5 fruit fly cellular contexts compared by ENCODE assay signal in genomic region chr3L:13862403-13862802, dm6.
TF ChIP-seq lines count a peak whose summit lies in the region.

No protein-coding gene starts in this region.

- no peak for TF ChIP-seq CTCF in whole organism, embryonic (GFP tag; optimal IDR thresholded peaks at IDR 0.05; lab: Kevin White, UChicago)

TF ChIP-seq in whole organism, adult, 20 proteins besides CTCF, POLR2A, EP300 and RAD21 (continues in another document):
- TF ChIP-seq CG1620 (GFP tag; optimal IDR thresholded peaks at IDR 0.05; lab: Kevin White, UChicago) (no peak), CG33017 (tag; optimal IDR thresholded peaks at IDR 0.05; lab: Kevin White, UChicago) (peak; percentile 30), pad (GFP tag; optimal IDR thresholded peaks at IDR 0.05; lab: Kevin White, UChicago) (peak; percentile 12), Mnt (GFP tag; optimal IDR thresholded peaks at IDR 0.05; lab: Kevin White, UChicago) (peak; percentile 44), CG14711 (tag; optimal IDR thresholded peaks at IDR 0.05; lab: Kevin White, UChicago) (no peak), Hr96 (GFP tag; optimal IDR thresholded peaks at IDR 0.05; lab: Kevin White, UChicago) (peak; percentile 12), ovo (GFP tag; optimal IDR thresholded peaks at IDR 0.05; lab: Kevin White, UChicago) (no peak), toe (GFP tag; optimal IDR thresholded peaks at IDR 0.05; lab: Kevin White, UChicago) (peak; percentile 14), tj (GFP tag; optimal IDR thresholded peaks at IDR 0.05; lab: Kevin White, UChicago) (no peak), cic (GFP tag; optimal IDR thresholded peaks at IDR 0.05; lab: Kevin White, UChicago) (peak; percentile 54), bab1 (GFP tag; optimal IDR thresholded peaks at IDR 0.05; lab: Kevin White, UChicago) (no peak), CG5204 (GFP tag; optimal IDR thresholded peaks at IDR 0.05; lab: Kevin White, UChicago) (no peak), CG11617 (GFP tag; optimal IDR thresholded peaks at IDR 0.05; lab: Kevin White, UChicago) (no peak), CG12768 (GFP tag; optimal IDR thresholded peaks at IDR 0.05; lab: Kevin White, UChicago) (no peak), Crg-1 (GFP tag; optimal IDR thresholded peaks at IDR 0.05; lab: Kevin White, UChicago) (no peak), CG7101 (tag; optimal IDR thresholded peaks at IDR 0.05; lab: Kevin White, UChicago) (peak; percentile 38), Clk (GFP tag; optimal IDR thresholded peaks at IDR 0.05; lab: Kevin White, UChicago) (no peak), CG7045 (GFP tag; optimal IDR thresholded peaks at IDR 0.05; lab: Kevin White, UChicago) (no peak), cnc (optimal IDR thresholded peaks at IDR 0.05; lab: Kevin White, UChicago) (no peak)

TF ChIP-seq in whole organism, embryonic, 481 proteins besides CTCF, POLR2A, EP300 and RAD21 (continues in another document):
- TF ChIP-seq CG12104 (GFP tag; optimal IDR thresholded peaks at IDR 0.05; lab: Kevin White, UChicago) = no peak
- 0 out of 2 replicates have a peak, but pooled peaks have one; percentile 31 for TF ChIP-seq ara (GFP tag; IDR thresholded peaks at IDR 0.05; lab: Robert Waterston, UW)
- TF ChIP-seq tgo (GFP tag; IDR thresholded peaks at IDR 0.05; lab: Robert Waterston, UW) = peak; percentile 81
- TF ChIP-seq Nf-YB (GFP tag; optimal IDR thresholded peaks at IDR 0.05; lab: Kevin White, UChicago) = peak; percentile 16
- TF ChIP-seq Hey (tag; optimal IDR thresholded peaks at IDR 0.05; lab: Kevin White, UChicago) = peak; percentile 80
- TF ChIP-seq Blimp-1 (GFP tag; optimal IDR thresholded peaks at IDR 0.05; lab: Kevin White, UChicago) = no peak
- TF ChIP-seq CG31224 (GFP tag; IDR thresholded peaks at IDR 0.05; lab: Robert Waterston, UW) = peak; percentile 72
- TF ChIP-seq CG4617 (GFP tag; optimal IDR thresholded peaks at IDR 0.05; lab: Kevin White, UChicago; ENCODE audit: borderline replicate concordance) = peak; percentile 69
- TF ChIP-seq CG30431 (GFP tag; optimal IDR thresholded peaks at IDR 0.05; lab: Kevin White, UChicago) = peak; percentile 80
- peak; percentile 91 for TF ChIP-seq her (GFP tag; optimal IDR thresholded peaks at IDR 0.05; lab: Kevin White, UChicago)
- TF ChIP-seq az2 (GFP tag; optimal IDR thresholded peaks at IDR 0.05; lab: Kevin White, UChicago) = peak; percentile 88
- TF ChIP-seq bsh (GFP tag; optimal IDR thresholded peaks at IDR 0.05; lab: Kevin White, UChicago) = peak in 1 of 2 experiments; percentile 85
- no peak for TF ChIP-seq abd-A (tag; optimal IDR thresholded peaks at IDR 0.05; lab: Kevin White, UChicago)
- peak; percentile 86 for TF ChIP-seq esg (GFP tag; conservative IDR thresholded peaks at IDR 0.05; lab: Robert Waterston, UW)
- TF ChIP-seq CG1647 (GFP tag; optimal IDR thresholded peaks at IDR 0.05; lab: Kevin White, UChicago) = peak; percentile 4
- TF ChIP-seq Ets65A (GFP tag; lab: Kevin White, UChicago) = peak; percentile 97
- 0 out of 2 replicates have a peak, but pooled peaks have one; percentile 45 for TF ChIP-seq stc (GFP tag; IDR thresholded peaks at IDR 0.05; lab: Robert Waterston, UW)
- TF ChIP-seq CG14667 (GFP tag; IDR thresholded peaks at IDR 0.05; lab: Robert Waterston, UW) = peak; percentile 95

TF ChIP-seq in whole organism, prepupa, 60 proteins besides CTCF, POLR2A, EP300 and RAD21 (continues in another document):
- TF ChIP-seq svp (GFP tag; lab: Kevin White, UChicago) (peak; percentile 93), CG32006 (GFP tag; optimal IDR thresholded peaks at IDR 0.05; lab: Kevin White, UChicago) (peak; percentile 18), cyc (GFP tag; optimal IDR thresholded peaks at IDR 0.05; lab: Kevin White, UChicago) (no peak), CG8119 (GFP tag; IDR thresholded peaks at IDR 0.05; lab: Robert Waterston, UW) (0 out of 3 replicates have a peak, but pooled peaks have one; percentile 35), CG16779 (tag; optimal IDR thresholded peaks at IDR 0.05; lab: Kevin White, UChicago) (no peak), Hr39 (GFP tag; optimal IDR thresholded peaks at IDR 0.05; lab: Kevin White, UChicago) (peak; percentile 33), CG15336 (GFP tag; IDR thresholded peaks at IDR 0.05; lab: Robert Waterston, UW) (no peak), fd59A (GFP tag; optimal IDR thresholded peaks at IDR 0.05; lab: Kevin White, UChicago) (no peak), CG31627 (GFP tag; optimal IDR thresholded peaks at IDR 0.05; lab: Kevin White, UChicago) (peak; percentile 55), CG11294 (GFP tag; IDR thresholded peaks at IDR 0.05; lab: Robert Waterston, UW) (0 out of 2 replicates have a peak, but pooled peaks have one; percentile 29), OdsH (GFP tag; optimal IDR thresholded peaks at IDR 0.05; lab: Kevin White, UChicago) (peak; percentile 25), dac (GFP tag; optimal IDR thresholded peaks at IDR 0.05; lab: Kevin White, UChicago) (peak; percentile 24), Hr4 (GFP tag; optimal IDR thresholded peaks at IDR 0.05; lab: Kevin White, UChicago) (peak; percentile 55), Met (GFP tag; optimal IDR thresholded peaks at IDR 0.05; lab: Kevin White, UChicago) (peak; percentile 21), Gug (GFP tag; IDR thresholded peaks at IDR 0.05; lab: Robert Waterston, UW) (peak; percentile 65), Ets21C (GFP tag; optimal IDR thresholded peaks at IDR 0.05; lab: Kevin White, UChicago) (no peak), achi (GFP tag; optimal IDR thresholded peaks at IDR 0.05; lab: Kevin White, UChicago) (peak; percentile 4), Smox (GFP tag; optimal IDR thresholded peaks at IDR 0.05; lab: Kevin White, UChicago) (peak; percentile 25), net (GFP tag; optimal IDR thresholded peaks at IDR 0.05; lab: Kevin White, UChicago) (peak; percentile 54)

TF ChIP-seq in whole organism, pupa, 21 proteins besides CTCF, POLR2A, EP300 and RAD21:
- TF ChIP-seq gl (tag; optimal IDR thresholded peaks at IDR 0.05; lab: Kevin White, UChicago) (no peak), CG17806 (tag; optimal IDR thresholded peaks at IDR 0.05; lab: Kevin White, UChicago) (no peak), CG4496 (GFP tag; IDR thresholded peaks at IDR 0.05; lab: Robert Waterston, UW) (0 out of 3 replicates have a peak, but pooled peaks have one; percentile 44), rn (GFP tag; IDR thresholded peaks at IDR 0.05; lab: Robert Waterston, UW) (no peak), CG12605 (GFP tag; IDR thresholded peaks at IDR 0.05; lab: Robert Waterston, UW) (no peak), EcR (GFP tag; optimal IDR thresholded peaks at IDR 0.05; lab: Kevin White, UChicago) (no peak), CG32121 (GFP tag; IDR thresholded peaks at IDR 0.05; lab: Robert Waterston, UW) (peak; percentile 84), Ets98B (GFP tag; IDR thresholded peaks at IDR 0.05; lab: Robert Waterston, UW) (peak; percentile 73), CG9948 (tag; optimal IDR thresholded peaks at IDR 0.05; lab: Kevin White, UChicago) (no peak), fd96Ca (GFP tag; IDR thresholded peaks at IDR 0.05; lab: Robert Waterston, UW) (peak; percentile 80)

TF ChIP-seq in whole organism, wandering third instar larva, 38 proteins besides CTCF, POLR2A, EP300 and RAD21 (continues in another document):
- TF ChIP-seq tai (GFP tag; optimal IDR thresholded peaks at IDR 0.05; lab: Kevin White, UChicago) (no peak), dsf (GFP tag; optimal IDR thresholded peaks at IDR 0.05; lab: Kevin White, UChicago; ENCODE audit: borderline replicate concordance) (no peak), Hnf4 (GFP tag; optimal IDR thresholded peaks at IDR 0.05; lab: Kevin White, UChicago) (peak; percentile 37), sage (GFP tag; optimal IDR thresholded peaks at IDR 0.05; lab: Kevin White, UChicago) (no peak), pan (optimal IDR thresholded peaks at IDR 0.05; lab: Kevin White, UChicago) (no peak), OdsH (GFP tag; optimal IDR thresholded peaks at IDR 0.05; lab: Kevin White, UChicago) (peak; percentile 51), Mio (GFP tag; optimal IDR thresholded peaks at IDR 0.05; lab: Kevin White, UChicago) (peak; percentile 11), Dif (GFP tag; optimal IDR thresholded peaks at IDR 0.05; lab: Kevin White, UChicago; ENCODE audit: partially characterized antibody) (peak; percentile 53), h (GFP tag; optimal IDR thresholded peaks at IDR 0.05; lab: Kevin White, UChicago) (peak; percentile 64), fru (GFP tag; optimal IDR thresholded peaks at IDR 0.05; lab: Kevin White, UChicago) (peak; percentile 65), jim (GFP tag; optimal IDR thresholded peaks at IDR 0.05; lab: Kevin White, UChicago) (no peak), Abd-B (GFP tag; optimal IDR thresholded peaks at IDR 0.05; lab: Kevin White, UChicago) (no peak), foxo (GFP tag; optimal IDR thresholded peaks at IDR 0.05; lab: Kevin White, UChicago) (peak in 1 of 2 experiments; percentile 78), CrebA (GFP tag; optimal IDR thresholded peaks at IDR 0.05; lab: Kevin White, UChicago; ENCODE audit: borderline replicate concordance) (no peak), ey (GFP tag; optimal IDR thresholded peaks at IDR 0.05; lab: Kevin White, UChicago) (peak; percentile 57), CG32264 (GFP tag; optimal IDR thresholded peaks at IDR 0.05; lab: Kevin White, UChicago) (no peak), brk (GFP tag; optimal IDR thresholded peaks at IDR 0.05; lab: Kevin White, UChicago) (no peak), psq (GFP tag; optimal IDR thresholded peaks at IDR 0.05; lab: Kevin White, UChicago) (peak; percentile 2), usp (GFP tag; optimal IDR thresholded peaks at IDR 0.05; lab: Kevin White, UChicago) (no peak), Myc (optimal IDR thresholded peaks at IDR 0.05; lab: Kevin White, UChicago) (no peak), Rel (GFP tag; optimal IDR thresholded peaks at IDR 0.05; lab: Kevin White, UChicago) (no peak), Rel (tag; optimal IDR thresholded peaks at IDR 0.05; lab: Kevin White, UChicago) (peak; percentile 23), lola (GFP tag; optimal IDR thresholded peaks at IDR 0.05; lab: Kevin White, UChicago) (no peak), Hr83 (GFP tag; optimal IDR thresholded peaks at IDR 0.05; lab: Kevin White, UChicago; ENCODE audit: poor library complexity, severe bottlenecking) (no peak), dmrt93B (GFP tag; optimal IDR thresholded peaks at IDR 0.05; lab: Kevin White, UChicago) (no peak), Dfd (GFP tag; optimal IDR thresholded peaks at IDR 0.05; lab: Kevin White, UChicago) (no peak), sv (GFP tag; optimal IDR thresholded peaks at IDR 0.05; lab: Kevin White, UChicago) (peak; percentile 60), Hr78 (GFP tag; optimal IDR thresholded peaks at IDR 0.05; lab: Kevin White, UChicago) (no peak), dl (GFP tag; optimal IDR thresholded peaks at IDR 0.05; lab: Kevin White, UChicago; ENCODE audit: insufficient read depth in 1 of 2, partially characterized antibody in 2 of 2) (no peak), HLH106 (tag; optimal IDR thresholded peaks at IDR 0.05; lab: Kevin White, UChicago) (peak; percentile 28), rgr (GFP tag; optimal IDR thresholded peaks at IDR 0.05; lab: Kevin White, UChicago) (peak; percentile 57), br (GFP tag; optimal IDR thresholded peaks at IDR 0.05; lab: Kevin White, UChicago) (peak; percentile 51), woc (GFP tag; optimal IDR thresholded peaks at IDR 0.05; lab: Kevin White, UChicago) (no peak)
